Worm (Caenorhabditis elegans) whole organism, midembryonic: ENCODE data around the gene F52H2.1.

Source experiments
- flt-1 ChIP-seq: fragments of 200-800 bp; sonication (Bioruptor generic); IDR thresholded peaks from 2 replicates; pipeline ENCODE4 v1.3.6; 2022; ENCODE audit warnings: missing genetic modification characterization, missing compliant biosample characterization
- klf-2 ChIP-seq: fragments of 200-800 bp; sonication (Bioruptor generic); conservative IDR thresholded peaks from 2 replicates; pipeline ENCODE4 v1.3.6; 2022; ENCODE audit warnings: missing genetic modification reagents, missing genetic modification characterization, missing compliant biosample characterization
- tab-1 ChIP-seq: fragments of 200-800 bp; sonication (Bioruptor generic); IDR thresholded peaks from 2 replicates; pipeline ENCODE4 v1.3.6; 2022; ENCODE audit warnings: missing genetic modification characterization, missing compliant biosample characterization

ce11 chrX:2585655-2586054 is 12.8 kb downstream of the F52H2.1 start, which contains the start of gene H01M10.2:
- TF ChIP-seq flt-1 (GFP tag; lab: Robert Waterston, UW) (no peak), tab-1 (GFP tag; lab: Robert Waterston, UW) (no peak), klf-2 (GFP tag; lab: Robert Waterston, UW) (no peak)
